Worm (Caenorhabditis elegans): Measurements from ENCODE around the gene zhit-2.
A peak's percentile ranks its signal among the peaks of the same experiment; 100 is the strongest.

Gene zhit-2

DNA sequence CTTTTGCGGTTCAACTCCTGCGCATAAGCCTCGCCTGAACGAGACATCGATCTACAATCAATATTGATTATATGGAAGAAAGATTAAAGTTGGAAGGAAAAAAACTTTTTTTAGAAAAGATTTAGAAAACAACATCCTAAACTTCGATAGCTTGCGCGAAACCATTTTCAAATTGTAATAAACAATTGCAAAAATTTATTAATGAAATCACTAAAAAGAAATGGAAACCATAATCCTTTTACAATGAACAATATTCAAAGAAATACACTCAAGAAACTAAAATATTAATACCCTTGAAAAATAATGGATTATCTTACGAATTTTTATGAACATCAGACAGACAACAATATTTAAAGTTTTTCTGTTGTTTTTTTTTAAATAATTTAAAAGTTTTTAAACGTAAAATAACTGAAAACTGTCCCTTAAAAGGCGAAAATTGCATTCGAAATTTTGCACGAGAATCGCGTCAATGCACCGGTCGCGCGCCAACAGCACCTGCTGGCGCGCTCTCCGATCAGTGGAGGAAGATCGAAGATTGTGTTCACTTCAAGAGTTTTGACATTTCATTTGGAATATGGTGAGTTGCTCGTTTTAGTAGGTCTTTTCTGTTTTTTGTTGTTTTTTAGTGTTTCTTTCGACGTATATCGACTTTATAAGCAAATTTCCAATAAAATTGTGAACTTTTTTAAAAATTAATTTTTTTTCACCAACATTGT lies 25.2 kb upstream of the zhit-2 start, which contains the start of the genes sftb-1 and R10E4.1 (continued):
- no peak for TF ChIP-seq Y67H2A.10 (GFP tag; conservative IDR thresholded peaks at IDR 0.05)
- TF ChIP-seq T26A5.8 (tag; optimal IDR thresholded peaks at IDR 0.05) = no peak
- TF ChIP-seq sea-2 (GFP tag; IDR thresholded peaks at IDR 0.05) = no peak
- TF ChIP-seq F39B2.1 (GFP tag; IDR thresholded peaks at IDR 0.05) = no peak
- no peak for TF ChIP-seq F52B5.7 (tag; optimal IDR thresholded peaks at IDR 0.05)
- TF ChIP-seq T07F8.4 (tag; optimal IDR thresholded peaks at IDR 0.05) = no peak
- no peak for TF ChIP-seq mel-28 (tag; optimal IDR thresholded peaks at IDR 0.05; ENCODE audit: borderline replicate concordance)
- TF ChIP-seq B0035.1 (tag; optimal IDR thresholded peaks at IDR 0.05) = no peak
- TF ChIP-seq ZK185.1 (tag; optimal IDR thresholded peaks at IDR 0.05; ENCODE audit: poor library complexity, severe bottlenecking) = no peak
- no peak for TF ChIP-seq zim-3 (tag; optimal IDR thresholded peaks at IDR 0.05)
- TF ChIP-seq B0336.3 (GFP tag; IDR thresholded peaks at IDR 0.05) = peak; percentile 41; the same call in 1 of the 2 replicates
- peak; percentile 40; the same call in 1 of the 2 replicates for TF ChIP-seq rcor-1 (GFP tag; IDR thresholded peaks at IDR 0.05)
- TF ChIP-seq ztf-22 (GFP tag; optimal IDR thresholded peaks at IDR 0.05) = no peak
- TF ChIP-seq lin-40 (tag; optimal IDR thresholded peaks at IDR 0.05) = peak; percentile 64
- TF ChIP-seq ztf-28 (GFP tag; IDR thresholded peaks at IDR 0.05) = no peak
- no peak for TF ChIP-seq ceh-27 (GFP tag; optimal IDR thresholded peaks at IDR 0.05)
- TF ChIP-seq Y79H2A.3 (GFP tag; conservative IDR thresholded peaks at IDR 0.05) = no peak
- TF ChIP-seq tbp1 (GFP tag; optimal IDR thresholded peaks at IDR 0.05) = peak; percentile 39
- no peak for TF ChIP-seq K12H6.12 (tag; optimal IDR thresholded peaks at IDR 0.05)
- TF ChIP-seq egl-18 (GFP tag; IDR thresholded peaks at IDR 0.05) = no peak
- TF ChIP-seq hmg-1.2 (GFP tag; IDR thresholded peaks at IDR 0.05) = 0 out of 2 replicates have a peak, but pooled peaks have one; percentile 13
- TF ChIP-seq pbrm-1 (GFP tag; IDR thresholded peaks at IDR 0.05) = peak; percentile 55; the same call in 1 of the 2 replicates
- TF ChIP-seq snpc-3.4 (tag; optimal IDR thresholded peaks at IDR 0.05) = no peak
- 0 out of 2 replicates have a peak, but pooled peaks have one; percentile 21 for TF ChIP-seq nfyb-1 (GFP tag; IDR thresholded peaks at IDR 0.05)
- peak; percentile 23 for TF ChIP-seq nhr-80 (tag; optimal IDR thresholded peaks at IDR 0.05)
- no peak for TF ChIP-seq ztf-6 (GFP tag; IDR thresholded peaks at IDR 0.05)
- peak; percentile 63 for TF ChIP-seq madf-6 (GFP tag; IDR thresholded peaks at IDR 0.05)
- no peak for TF ChIP-seq F22D6.2 (tag; optimal IDR thresholded peaks at IDR 0.05)
- TF ChIP-seq unc-130 (GFP tag; optimal IDR thresholded peaks at IDR 0.05) = no peak
- no peak for TF ChIP-seq ekl-4 (GFP tag; IDR thresholded peaks at IDR 0.05)
- TF ChIP-seq lin-26 (GFP tag; IDR thresholded peaks at IDR 0.05) = no peak
- TF ChIP-seq hsf-1 (GFP tag; IDR thresholded peaks at IDR 0.05) = no peak
- no peak for TF ChIP-seq bed-2 (GFP tag; IDR thresholded peaks at IDR 0.05)
- 0 out of 2 replicates have a peak, but pooled peaks have one; percentile 29 for TF ChIP-seq C06A6.2 (GFP tag; conservative IDR thresholded peaks at IDR 0.05)
- peak; percentile 38 for TF ChIP-seq F33H1.4 (GFP tag; IDR thresholded peaks at IDR 0.05)
- TF ChIP-seq ets-4 (GFP tag; optimal IDR thresholded peaks at IDR 0.05) = no peak
- no peak for TF ChIP-seq nhr-27 (tag; optimal IDR thresholded peaks at IDR 0.05)
- peak; percentile 75 for TF ChIP-seq mcd-1 (GFP tag; IDR thresholded peaks at IDR 0.05)
- TF ChIP-seq hmg-20 (GFP tag; IDR thresholded peaks at IDR 0.05) = no peak
- no peak for TF ChIP-seq bed-1 (GFP tag; IDR thresholded peaks at IDR 0.05)
- TF ChIP-seq atf-7 (tag; optimal IDR thresholded peaks at IDR 0.05) = no peak
- no peak for TF ChIP-seq ztf-26 (tag; optimal IDR thresholded peaks at IDR 0.05)
- TF ChIP-seq efl-1 (GFP tag; optimal IDR thresholded peaks at IDR 0.05) = no peak
- no peak for TF ChIP-seq lir-1 (GFP tag; conservative IDR thresholded peaks at IDR 0.05)
- no peak for TF ChIP-seq egrh-3 (GFP tag; IDR thresholded peaks at IDR 0.05)
- TF ChIP-seq B0261.1 (tag; optimal IDR thresholded peaks at IDR 0.05) = no peak
- no peak for TF ChIP-seq F57A8.1 (GFP tag; optimal IDR thresholded peaks at IDR 0.05)
- TF ChIP-seq chd-7 (tag; optimal IDR thresholded peaks at IDR 0.05) = no peak

Data from whole organism, young adult.